Worm (Caenorhabditis elegans) whole organism, late embryonic: ENCODE data around the gene algn-2.

Source experiments
- C08G9.2 ChIP-seq: sonication (generic microtip); optimal IDR thresholded peaks from 2 replicates; lab custom pipeline; 2016; ENCODE audit warnings: mild to moderate bottlenecking, missing genetic modification characterization, moderate library complexity, missing compliant biosample characterization
- C38D4.7 ChIP-seq: fragments of 200-800 bp; sonication (Bioruptor generic); optimal IDR thresholded peaks from 2 replicates; lab custom pipeline; 2018; ENCODE audit warnings: mild to moderate bottlenecking, missing genetic modification characterization, moderate library complexity, missing compliant biosample characterization
- F13H6.1 ChIP-seq: sonication (generic microtip); optimal IDR thresholded peaks from 2 replicates; lab custom pipeline; 2016; ENCODE audit warnings: missing genetic modification characterization, missing compliant biosample characterization
- K09A11.1 ChIP-seq: sonication (generic microtip); optimal IDR thresholded peaks from 2 replicates; lab custom pipeline; 2017; ENCODE audit warnings: antibody characterized with exemption, mild to moderate bottlenecking, missing genetic modification characterization, missing compliant biosample characterization; ENCODE audit not compliant: insufficient read depth
- T23F11.4 ChIP-seq: fragments of 200-800 bp; sonication (Bioruptor generic); optimal IDR thresholded peaks from 2 replicates; lab custom pipeline; 2018; ENCODE audit warnings: mild to moderate bottlenecking, missing genetic modification characterization, missing compliant biosample characterization
- Y22D7AL.16 ChIP-seq: sonication (generic microtip); optimal IDR thresholded peaks from 2 replicates; lab custom pipeline; 2016; ENCODE audit warnings: missing genetic modification characterization, missing compliant biosample characterization
- ama-1 ChIP-seq: fragments of 150-350 bp; optimal IDR thresholded peaks from 2 replicates; lab custom pipeline; 2014
- ceh-14 ChIP-seq: sonication (generic microtip); optimal IDR thresholded peaks from 2 replicates; lab custom pipeline; 2016; ENCODE audit warnings: missing genotype, missing genetic modification characterization, missing compliant biosample characterization
- ceh-19 ChIP-seq: fragments of 200-800 bp; sonication (Bioruptor generic); optimal IDR thresholded peaks from 2 replicates; lab custom pipeline; 2018; ENCODE audit warnings: mild to moderate bottlenecking, missing genetic modification characterization, missing compliant biosample characterization
- ceh-2 ChIP-seq: sonication (generic microtip); optimal IDR thresholded peaks from 2 replicates; lab custom pipeline; 2016; ENCODE audit warnings: missing genotype, missing genetic modification characterization, missing compliant biosample characterization
- ceh-24 ChIP-seq: sonication (generic microtip); optimal IDR thresholded peaks from 2 replicates; lab custom pipeline; 2016; ENCODE audit warnings: mild to moderate bottlenecking, missing genetic modification characterization, missing compliant biosample characterization
- ceh-30 ChIP-seq: fragments of 150-350 bp; optimal IDR thresholded peaks from 2 replicates; lab custom pipeline; 2014; ENCODE audit warnings: missing biosample characterization, missing genetic modification characterization
- ceh-34 ChIP-seq: sonication (generic microtip); optimal IDR thresholded peaks from 2 replicates; lab custom pipeline; 2016; ENCODE audit warnings: mild to moderate bottlenecking, missing genetic modification characterization, missing compliant biosample characterization
- ceh-45 ChIP-seq: fragments of 200-800 bp; sonication (Bioruptor generic); IDR thresholded peaks from 2 replicates; pipeline ENCODE4 v1.3.6; 2022; ENCODE audit warnings: missing genetic modification reagents, missing genetic modification characterization, missing compliant biosample characterization
- ceh-9 ChIP-seq: sonication (generic microtip); optimal IDR thresholded peaks from 2 replicates; lab custom pipeline; 2016; ENCODE audit warnings: mild to moderate bottlenecking, missing genetic modification characterization, inconsistent platforms, missing compliant biosample characterization
- dmd-4 ChIP-seq: sonication (generic microtip); optimal IDR thresholded peaks from 2 replicates; lab custom pipeline; 2016; ENCODE audit warnings: borderline replicate concordance, missing genetic modification characterization, missing compliant biosample characterization
- dve-1 ChIP-seq: sonication (generic microtip); optimal IDR thresholded peaks from 2 replicates; lab custom pipeline; 2017; ENCODE audit warnings: antibody characterized with exemption, mild to moderate bottlenecking, missing genetic modification characterization, missing compliant biosample characterization
- elt-2 ChIP-seq: sonication (generic microtip); optimal IDR thresholded peaks from 2 replicates; lab custom pipeline; 2016; ENCODE audit warnings: missing genetic modification reagents, missing genetic modification characterization, missing compliant biosample characterization
- elt-4 ChIP-seq: sonication (generic microtip); optimal IDR thresholded peaks from 2 replicates; lab custom pipeline; 2016; ENCODE audit warnings: missing genetic modification characterization, missing compliant biosample characterization
- ets-4 ChIP-seq: sonication (generic microtip); optimal IDR thresholded peaks from 2 replicates; lab custom pipeline; 2016; ENCODE audit warnings: missing genetic modification characterization, missing compliant biosample characterization
- fax-1 ChIP-seq: sonication (generic microtip); optimal IDR thresholded peaks from 2 replicates; lab custom pipeline; 2016; ENCODE audit warnings: missing genotype, missing genetic modification characterization, missing compliant biosample characterization
- hlh-13 ChIP-seq: fragments of 200-800 bp; sonication (Bioruptor generic); optimal IDR thresholded peaks from 2 replicates; lab custom pipeline; 2018; ENCODE audit warnings: mild to moderate bottlenecking, missing genetic modification characterization, missing compliant biosample characterization
- hlh-15 ChIP-seq: sonication (generic microtip); optimal IDR thresholded peaks from 2 replicates; lab custom pipeline; 2016; ENCODE audit warnings: missing genetic modification characterization, missing compliant biosample characterization
- hlh-30 ChIP-seq: sonication (generic microtip); optimal IDR thresholded peaks from 2 replicates; lab custom pipeline; 2017; ENCODE audit warnings: antibody characterized with exemption, missing genetic modification characterization, missing compliant biosample characterization; ENCODE audit not compliant: insufficient read depth
- hlh-8 ChIP-seq: sonication (generic microtip); optimal IDR thresholded peaks from 2 replicates; lab custom pipeline; 2016; ENCODE audit warnings: missing genotype, missing genetic modification characterization, missing compliant biosample characterization
- lim-6 ChIP-seq: sonication (generic microtip); optimal IDR thresholded peaks from 2 replicates; lab custom pipeline; 2016; ENCODE audit warnings: missing genetic modification characterization, missing compliant biosample characterization
- lin-11 ChIP-seq: fragments of 200-800 bp; sonication (Bioruptor generic); optimal IDR thresholded peaks from 2 replicates; lab custom pipeline; 2018; ENCODE audit warnings: mild to moderate bottlenecking, missing genetic modification characterization, missing compliant biosample characterization
- mec-3 ChIP-seq: sonication (generic microtip); optimal IDR thresholded peaks from 2 replicates; lab custom pipeline; 2016; ENCODE audit warnings: borderline replicate concordance, missing genetic modification characterization, missing compliant biosample characterization
- nfya-1 ChIP-seq: sonication (generic microtip); optimal IDR thresholded peaks from 2 replicates; lab custom pipeline; 2017; ENCODE audit warnings: missing genetic modification characterization, mild to moderate bottlenecking, missing compliant biosample characterization, antibody characterized with exemption, moderate library complexity
- nhr-11 ChIP-seq: fragments of 150-350 bp; optimal IDR thresholded peaks from 2 replicates; lab custom pipeline; 2014; ENCODE audit warnings: missing biosample characterization, missing genetic modification characterization
- odd-2 ChIP-seq: sonication (generic microtip); optimal IDR thresholded peaks from 2 replicates; lab custom pipeline; 2017; ENCODE audit warnings: antibody characterized with exemption, mild to moderate bottlenecking, missing genetic modification characterization, missing compliant biosample characterization
- pag-3 ChIP-seq: sonication (generic microtip); optimal IDR thresholded peaks from 2 replicates; lab custom pipeline; 2016; ENCODE audit warnings: missing compliant biosample characterization, missing genetic modification characterization, borderline replicate concordance
- pat-9 ChIP-seq: fragments of 200-800 bp; sonication (Bioruptor generic); optimal IDR thresholded peaks from 2 replicates; lab custom pipeline; 2018; ENCODE audit warnings: mild to moderate bottlenecking, missing genetic modification characterization, moderate library complexity, missing compliant biosample characterization
- pax-1 ChIP-seq: fragments of 150-350 bp; optimal IDR thresholded peaks from 2 replicates; lab custom pipeline; 2014; ENCODE audit warnings: missing biosample characterization, missing genetic modification characterization
- pha-2 ChIP-seq: sonication (generic microtip); optimal IDR thresholded peaks from 2 replicates; lab custom pipeline; 2017; ENCODE audit warnings: mild to moderate bottlenecking, missing genetic modification characterization, missing compliant biosample characterization
- pqm-1 ChIP-seq: sonication (generic microtip); optimal IDR thresholded peaks from 2 replicates; lab custom pipeline; 2016; ENCODE audit warnings: missing genetic modification characterization, missing compliant biosample characterization
- ref-2 ChIP-seq: sonication (generic microtip); optimal IDR thresholded peaks from 2 replicates; lab custom pipeline; 2016; ENCODE audit warnings: missing genetic modification characterization, missing compliant biosample characterization
- rnt-1 ChIP-seq: sonication (generic microtip); optimal IDR thresholded peaks from 2 replicates; lab custom pipeline; 2016; ENCODE audit warnings: missing genetic modification characterization, missing compliant biosample characterization
- sdc-2 ChIP-seq: sonication (generic microtip); optimal IDR thresholded peaks from 2 replicates; lab custom pipeline; 2016; ENCODE audit warnings: missing genotype, missing genetic modification characterization, missing compliant biosample characterization
- sox-2 ChIP-seq: fragments of 200-800 bp; sonication (Bioruptor generic); IDR thresholded peaks from 2 replicates; pipeline ENCODE4 v1.3.6; 2022; ENCODE audit warnings: missing genetic modification reagents, missing genetic modification characterization, missing compliant biosample characterization
- sox-4 ChIP-seq: sonication (generic microtip); optimal IDR thresholded peaks from 2 replicates; lab custom pipeline; 2017; ENCODE audit warnings: mild to moderate bottlenecking, missing genetic modification characterization, inconsistent platforms, missing compliant biosample characterization
- tbx-7 ChIP-seq: sonication (generic microtip); optimal IDR thresholded peaks from 2 replicates; lab custom pipeline; 2016; ENCODE audit warnings: missing genotype, missing genetic modification characterization, missing compliant biosample characterization
- ttx-3 ChIP-seq: sonication (generic microtip); optimal IDR thresholded peaks from 2 replicates; lab custom pipeline; 2016; ENCODE audit warnings: missing genetic modification reagents, missing genetic modification characterization, missing compliant biosample characterization
- unc-3 ChIP-seq, 2 experiments: fragments of 200-800 bp in 1 of 2; sonication (Bioruptor generic) in 1 of 2; sonication (generic microtip) in 1 of 2; conservative IDR thresholded peaks in 1 of 2; optimal IDR thresholded peaks in 1 of 2; 2 replicates each; pipeline versions ENCODE4 v1.3.6 to Lab custom; 2016 to 2022; ENCODE audit warnings: missing compliant biosample characterization in 2 of 2, missing genetic modification characterization in 2 of 2, missing genetic modification reagents in 1 of 2
- unc-42 ChIP-seq: sonication (generic microtip); optimal IDR thresholded peaks from 2 replicates; lab custom pipeline; 2016; ENCODE audit warnings: missing genotype, missing genetic modification characterization, missing compliant biosample characterization
- unc-55 ChIP-seq: sonication (generic microtip); optimal IDR thresholded peaks from 2 replicates; lab custom pipeline; 2017; ENCODE audit warnings: missing biosample characterization, missing genetic modification reagents, missing genetic modification characterization
- zip-5 ChIP-seq: sonication (generic microtip); optimal IDR thresholded peaks from 2 replicates; lab custom pipeline; 2016; ENCODE audit warnings: missing genetic modification characterization, missing compliant biosample characterization
- ztf-16 ChIP-seq: sonication (generic microtip); optimal IDR thresholded peaks from 2 replicates; lab custom pipeline; 2017; ENCODE audit warnings: missing genetic modification characterization, missing compliant biosample characterization

Gene algn-2

ce11 chrII:5370641-5371040, 4.4 kb upstream of the algn-2 start, which contains the start of gene F09E5.12:
F09E5.12 (minus strand) TSS chrII:5370741.
- TF ChIP-seq ceh-45 (GFP tag; lab: Robert Waterston, UW) (no peak), hlh-13 (GFP tag; lab: Kevin White, UChicago) (no peak), ceh-24 (no peak), zip-5 (tag; lab: Kevin White, UChicago) (no peak), K09A11.1 (tag; lab: Kevin White, UChicago) (no peak), lim-6 (tag; lab: Kevin White, UChicago) (no peak), sdc-2 (tag; lab: Kevin White, UChicago) (no peak), ztf-16 (tag; lab: Kevin White, UChicago) (no peak), ceh-30 (tag; lab: Kevin White, UChicago) (no peak), T23F11.4 (GFP tag; lab: Kevin White, UChicago) (no peak), fax-1 (tag; lab: Kevin White, UChicago) (no peak), mec-3 (tag; lab: Kevin White, UChicago) (no peak)

- peak; percentile 47 for TF ChIP-seq ets-4 (tag; lab: Kevin White, UChicago)
- TF ChIP-seq dmd-4 = no peak
- peak; percentile 7 for TF ChIP-seq ceh-2 (tag; lab: Kevin White, UChicago)
- TF ChIP-seq tbx-7 (tag; lab: Kevin White, UChicago) = no peak
- peak; percentile 81 for TF ChIP-seq nfya-1 (tag; lab: Kevin White, UChicago)
- peak; percentile 65 for TF ChIP-seq unc-42 (tag; lab: Kevin White, UChicago)
- TF ChIP-seq nhr-11 (tag; lab: Kevin White, UChicago) = no peak
- TF ChIP-seq sdc-2 (tag; lab: Kevin White, UChicago) = peak; percentile 25
- TF ChIP-seq pha-2 (tag; lab: Kevin White, UChicago) = no peak
- no peak for TF ChIP-seq ceh-9 (tag; lab: Kevin White, UChicago)
- no peak for TF ChIP-seq hlh-8 (tag; lab: Kevin White, UChicago)
- TF ChIP-seq ceh-19 (GFP tag; lab: Kevin White, UChicago) = no peak
- peak; percentile 97 for TF ChIP-seq elt-2 (tag; lab: Kevin White, UChicago)
- no peak for TF ChIP-seq pat-9 (tag; lab: Kevin White, UChicago)
- TF ChIP-seq ttx-3 (tag; lab: Kevin White, UChicago) = no peak
- TF ChIP-seq ref-2 = peak; percentile 31
- no peak for TF ChIP-seq lin-11 (tag; lab: Kevin White, UChicago)
- TF ChIP-seq unc-55 (GFP tag; lab: Kevin White, UChicago) = peak; percentile 8
- TF ChIP-seq pag-3 = no peak
- peak; percentile 57 for TF ChIP-seq ceh-34 (tag; lab: Kevin White, UChicago)
- no peak for TF ChIP-seq elt-4
- no peak for TF ChIP-seq C08G9.2
- TF ChIP-seq odd-2 (tag; lab: Kevin White, UChicago) = no peak
- no peak for TF ChIP-seq ceh-24
- TF ChIP-seq ama-1 (lab: Kevin White, UChicago) = no peak
- peak; percentile 1 for TF ChIP-seq Y22D7AL.16 (tag; lab: Kevin White, UChicago)
- no peak for TF ChIP-seq sox-4 (tag; lab: Kevin White, UChicago)
- TF ChIP-seq pqm-1 (tag; lab: Kevin White, UChicago) = no peak
- TF ChIP-seq hlh-30 = peak; percentile 42
- TF ChIP-seq K09A11.1 (tag; lab: Kevin White, UChicago) = no peak
- no peak for TF ChIP-seq sox-2
- TF ChIP-seq F13H6.1 = no peak
- TF ChIP-seq ceh-14 (tag; lab: Kevin White, UChicago) = no peak
- no peak for TF ChIP-seq unc-3 (GFP tag; conservative IDR thresholded peaks at IDR 0.05; lab: Robert Waterston, UW)
- TF ChIP-seq unc-3 (tag; optimal IDR thresholded peaks at IDR 0.05; lab: Kevin White, UChicago) = no peak
- TF ChIP-seq hlh-15 = no peak
- no peak for TF ChIP-seq rnt-1 (tag; lab: Kevin White, UChicago)
- TF ChIP-seq pax-1 (tag; lab: Kevin White, UChicago) = no peak
- no peak for TF ChIP-seq C38D4.7 (GFP tag; lab: Kevin White, UChicago)
- TF ChIP-seq dve-1 (tag; lab: Kevin White, UChicago) = peak; percentile 68
These were observed 1.6 kb upstream of the algn-2 start, which contains the start of the genes agt-2 and F09E5.3 for ce11 chrII:5373275-5374047. agt-2 (minus strand) TSS chrII:5373827. F09E5.3 (plus strand) TSS chrII:5373997.
